Worm (Caenorhabditis elegans) whole organism, late embryonic: ENCODE results near the gene cest-17.

Experiments
- ama-1 ChIP-seq: fragments of 150-350 bp; optimal IDR thresholded peaks from 2 replicates; lab custom pipeline; 2014
- ceh-31 ChIP-seq: sonication (generic microtip); optimal IDR thresholded peaks from 2 replicates; lab custom pipeline; 2016; ENCODE audit warnings: missing genetic modification characterization, missing compliant biosample characterization
- ceh-34 ChIP-seq: sonication (generic microtip); optimal IDR thresholded peaks from 2 replicates; lab custom pipeline; 2016; ENCODE audit warnings: mild to moderate bottlenecking, missing genetic modification characterization, missing compliant biosample characterization
- ceh-48 ChIP-seq: sonication (generic microtip); optimal IDR thresholded peaks from 2 replicates; lab custom pipeline; 2016; ENCODE audit warnings: missing genetic modification characterization, inconsistent platforms, missing compliant biosample characterization
- dve-1 ChIP-seq: sonication (generic microtip); optimal IDR thresholded peaks from 2 replicates; lab custom pipeline; 2017; ENCODE audit warnings: antibody characterized with exemption, mild to moderate bottlenecking, missing genetic modification characterization, missing compliant biosample characterization
- elt-2 ChIP-seq: sonication (generic microtip); optimal IDR thresholded peaks from 2 replicates; lab custom pipeline; 2016; ENCODE audit warnings: missing genetic modification reagents, missing genetic modification characterization, missing compliant biosample characterization
- elt-4 ChIP-seq: sonication (generic microtip); optimal IDR thresholded peaks from 2 replicates; lab custom pipeline; 2016; ENCODE audit warnings: missing genetic modification characterization, missing compliant biosample characterization
- ets-4 ChIP-seq: sonication (generic microtip); optimal IDR thresholded peaks from 2 replicates; lab custom pipeline; 2016; ENCODE audit warnings: missing genetic modification characterization, missing compliant biosample characterization
- hlh-30 ChIP-seq: sonication (generic microtip); optimal IDR thresholded peaks from 2 replicates; lab custom pipeline; 2017; ENCODE audit warnings: antibody characterized with exemption, missing genetic modification characterization, missing compliant biosample characterization; ENCODE audit not compliant: insufficient read depth
- madf-2 ChIP-seq: sonication (generic microtip); optimal IDR thresholded peaks from 2 replicates; lab custom pipeline; 2017; ENCODE audit warnings: missing genetic modification characterization, missing compliant biosample characterization
- nhr-11 ChIP-seq: fragments of 150-350 bp; optimal IDR thresholded peaks from 2 replicates; lab custom pipeline; 2014; ENCODE audit warnings: missing biosample characterization, missing genetic modification characterization
- npax-4 ChIP-seq: sonication (generic microtip); optimal IDR thresholded peaks from 2 replicates; lab custom pipeline; 2016; ENCODE audit warnings: missing genetic modification characterization, missing compliant biosample characterization
- pax-1 ChIP-seq: fragments of 150-350 bp; optimal IDR thresholded peaks from 2 replicates; lab custom pipeline; 2014; ENCODE audit warnings: missing biosample characterization, missing genetic modification characterization
- rnt-1 ChIP-seq: sonication (generic microtip); optimal IDR thresholded peaks from 2 replicates; lab custom pipeline; 2016; ENCODE audit warnings: missing genetic modification characterization, missing compliant biosample characterization

DNA sequence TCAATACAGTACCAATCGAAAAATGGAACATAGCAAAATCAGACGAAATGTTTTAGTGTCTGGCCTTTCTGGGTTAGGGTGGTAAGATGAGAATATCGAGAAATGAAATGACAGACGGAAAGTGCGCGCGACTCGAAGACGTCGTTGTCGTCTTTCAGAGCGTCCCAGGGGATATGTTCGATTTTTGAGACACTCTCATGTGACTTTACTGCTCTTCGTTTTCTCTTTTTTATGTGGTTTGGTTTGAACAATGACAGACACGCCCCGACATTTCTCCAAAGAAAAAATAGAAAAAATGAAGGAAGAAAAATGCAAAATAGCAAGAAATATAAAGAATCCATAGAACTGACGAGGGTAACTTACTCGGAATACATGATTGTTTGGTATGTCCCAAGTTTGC is 7.4 kb downstream of the cest-17 start:
- TF ChIP-seq dve-1 (no peak), elt-4 (tag; lab: Kevin White, UChicago) (no peak), ama-1 (lab: Kevin White, UChicago) (no peak), ets-4 (no peak), npax-4 (tag; lab: Kevin White, UChicago) (no peak), madf-2 (no peak), hlh-30 (tag; lab: Kevin White, UChicago) (no peak), elt-2 (tag; lab: Kevin White, UChicago) (no peak), ceh-31 (no peak), rnt-1 (tag; lab: Kevin White, UChicago) (no peak), ceh-48 (tag; lab: Kevin White, UChicago) (no peak), pax-1 (no peak), ceh-34 (tag; lab: Kevin White, UChicago) (no peak), nhr-11 (tag; lab: Kevin White, UChicago) (no peak)
